Worm (Caenorhabditis elegans) whole organism, young adult: Measurements from ENCODE around the gene Y51H4A.22.
A peak's percentile ranks its signal among the peaks of the same experiment; 100 is the strongest.

Experiments used
- D2030.7 ChIP-seq: fragments of 200-800 bp; sonication (Bioruptor generic); IDR thresholded peaks from 2 replicates; pipeline ENCODE4 v1.3.6; 2022; ENCODE audit warnings: missing genetic modification reagents, missing genetic modification characterization, missing compliant biosample characterization
- F10E7.11 ChIP-seq: sonication (generic microtip); optimal IDR thresholded peaks from 2 replicates; lab custom pipeline; 2017; ENCODE audit warnings: mild to moderate bottlenecking, missing genetic modification characterization, moderate library complexity, missing compliant biosample characterization
- F23B12.7 ChIP-seq: sonication (generic microtip); optimal IDR thresholded peaks from 2 replicates; lab custom pipeline; 2017; ENCODE audit warnings: missing genetic modification characterization, mild to moderate bottlenecking, missing compliant biosample characterization, antibody characterized with exemption, moderate library complexity; ENCODE audit not compliant: insufficient read depth
- F37B4.10 ChIP-seq: fragments of 200-800 bp; sonication (Bioruptor generic); IDR thresholded peaks from 2 replicates; pipeline ENCODE4 v1.3.6; 2022; ENCODE audit warnings: missing genetic modification characterization, missing compliant biosample characterization
- F52B5.7 ChIP-seq: sonication (generic microtip); optimal IDR thresholded peaks from 2 replicates; lab custom pipeline; 2016; ENCODE audit warnings: mild to moderate bottlenecking, missing genetic modification characterization, missing compliant biosample characterization
- F57C9.4 ChIP-seq: sonication (generic microtip); optimal IDR thresholded peaks from 2 replicates; lab custom pipeline; 2017; ENCODE audit warnings: mild to moderate bottlenecking, missing genetic modification characterization, missing compliant biosample characterization
- Y56A3A.18 ChIP-seq: fragments of 200-800 bp; sonication (Bioruptor generic); IDR thresholded peaks from 2 replicates; pipeline ENCODE4 v1.3.6; 2022; ENCODE audit warnings: missing genetic modification reagents, missing genetic modification characterization, missing compliant biosample characterization
- ZK185.1 ChIP-seq: sonication (generic microtip); optimal IDR thresholded peaks from 2 replicates; lab custom pipeline; 2016; ENCODE audit warnings: mild to moderate bottlenecking, missing genetic modification characterization, missing compliant biosample characterization; ENCODE audit not compliant: poor library complexity, severe bottlenecking
- aptf-2 ChIP-seq: fragments of 200-800 bp; sonication (Bioruptor generic); conservative IDR thresholded peaks from 2 replicates; pipeline ENCODE4 v1.3.6; 2022; ENCODE audit warnings: missing genetic modification reagents, missing genetic modification characterization, missing compliant biosample characterization
- atf-7 ChIP-seq: sonication (generic microtip); optimal IDR thresholded peaks from 2 replicates; lab custom pipeline; 2017; ENCODE audit warnings: mild to moderate bottlenecking, missing genetic modification characterization, missing compliant biosample characterization
- attf-6 ChIP-seq: fragments of 200-800 bp; sonication (Bioruptor generic); IDR thresholded peaks from 2 replicates; pipeline ENCODE4 v1.3.6; 2022; ENCODE audit warnings: missing genetic modification reagents, missing genetic modification characterization, missing compliant biosample characterization
- bed-1 ChIP-seq: fragments of 200-800 bp; sonication (Bioruptor generic); IDR thresholded peaks from 2 replicates; pipeline ENCODE4 v1.3.6; 2022; ENCODE audit warnings: missing genetic modification reagents, missing genetic modification characterization, missing compliant biosample characterization
- bed-2 ChIP-seq: fragments of 200-800 bp; sonication (Bioruptor generic); IDR thresholded peaks from 2 replicates; pipeline ENCODE4 v1.3.6; 2022; ENCODE audit warnings: missing genetic modification reagents, missing genetic modification characterization, missing compliant biosample characterization
- cebp-1 ChIP-seq, 2 experiments: fragments of 200-800 bp in 1 of 2; sonication (Bioruptor generic) in 1 of 2; sonication (generic microtip) in 1 of 2; IDR thresholded peaks in 1 of 2; optimal IDR thresholded peaks in 1 of 2; 2 replicates each; pipeline versions ENCODE4 v1.3.6 to Lab custom; 2017 to 2022; ENCODE audit warnings: missing compliant biosample characterization in 2 of 2, missing genetic modification characterization in 2 of 2, mild to moderate bottlenecking in 1 of 2, missing genetic modification reagents in 1 of 2, moderate library complexity in 1 of 2
- ceh-100 ChIP-seq: fragments of 200-800 bp; sonication (Bioruptor generic); IDR thresholded peaks from 2 replicates; pipeline ENCODE4 v1.3.6; 2022; ENCODE audit warnings: missing genetic modification reagents, missing genetic modification characterization, missing compliant biosample characterization
- ceh-58 ChIP-seq: fragments of 200-800 bp; sonication (Bioruptor generic); IDR thresholded peaks from 2 replicates; pipeline ENCODE4 v1.3.6; 2022; ENCODE audit warnings: missing genetic modification characterization, missing compliant biosample characterization
- ceh-91 ChIP-seq: fragments of 200-800 bp; sonication (Bioruptor generic); IDR thresholded peaks from 2 replicates; pipeline ENCODE4 v1.3.6; 2022; ENCODE audit warnings: missing genetic modification reagents, missing genetic modification characterization, missing compliant biosample characterization
- chd-7 ChIP-seq: sonication (generic microtip); optimal IDR thresholded peaks from 2 replicates; lab custom pipeline; 2016; ENCODE audit warnings: mild to moderate bottlenecking, missing genetic modification characterization, moderate library complexity, missing compliant biosample characterization
- dpff-1 ChIP-seq: sonication (generic microtip); optimal IDR thresholded peaks from 2 replicates; lab custom pipeline; 2017; ENCODE audit warnings: mild to moderate bottlenecking, missing genetic modification characterization, missing compliant biosample characterization
- dpl-1 ChIP-seq: fragments of 150-350 bp; optimal IDR thresholded peaks from 2 replicates; lab custom pipeline; 2014; ENCODE audit warnings: missing biosample characterization, missing genetic modification reagents, missing genetic modification characterization
- ekl-4 ChIP-seq: fragments of 200-800 bp; sonication (Bioruptor generic); IDR thresholded peaks from 2 replicates; pipeline ENCODE4 v1.3.6; 2022; ENCODE audit warnings: missing genetic modification reagents, missing genetic modification characterization, missing compliant biosample characterization
- lir-1 ChIP-seq: fragments of 200-800 bp; sonication (Bioruptor generic); conservative IDR thresholded peaks from 2 replicates; pipeline ENCODE4 v1.3.6; 2022; ENCODE audit warnings: missing genetic modification reagents, missing genetic modification characterization, missing compliant biosample characterization
- nhr-120 ChIP-seq: fragments of 200-800 bp; sonication (Bioruptor generic); IDR thresholded peaks from 2 replicates; pipeline ENCODE4 v1.3.6; 2022; ENCODE audit warnings: missing genetic modification characterization, missing compliant biosample characterization
- nhr-27 ChIP-seq: fragments of 200-800 bp; sonication (Bioruptor generic); optimal IDR thresholded peaks from 2 replicates; lab custom pipeline; 2018; ENCODE audit warnings: mild to moderate bottlenecking, missing genetic modification characterization, moderate library complexity, missing compliant biosample characterization
- nhr-90 ChIP-seq: sonication (generic microtip); optimal IDR thresholded peaks from 2 replicates; lab custom pipeline; 2016; ENCODE audit warnings: missing genotype, mild to moderate bottlenecking, missing genetic modification characterization, missing compliant biosample characterization
- rec-8 ChIP-seq, 2 experiments: sonication (generic microtip); optimal IDR thresholded peaks; 2 replicates each; lab custom pipeline; 2016; ENCODE audit warnings: mild to moderate bottlenecking in 2 of 2, missing genetic modification characterization in 2 of 2, missing genetic modification reagents in 2 of 2, missing genotype in 2 of 2, missing biosample characterization in 1 of 2, missing compliant biosample characterization in 1 of 2, moderate library complexity in 1 of 2
- repo-1 ChIP-seq: sonication (generic microtip); optimal IDR thresholded peaks from 2 replicates; lab custom pipeline; 2017; ENCODE audit warnings: mild to moderate bottlenecking, missing genetic modification characterization, missing compliant biosample characterization
- snpc-4 ChIP-seq, 5 experiments: fragments of 150-350 bp in 1 of 5; sonication (generic microtip) in 4 of 5; optimal IDR thresholded peaks; 2 replicates each; lab custom pipeline; 2014 to 2018; ENCODE audit warnings: missing genetic modification characterization in 5 of 5, missing biosample characterization in 3 of 5, antibody characterized with exemption in 2 of 5, mild to moderate bottlenecking in 2 of 5, missing compliant biosample characterization in 2 of 5, missing genotype in 2 of 5, moderate library complexity in 2 of 5, missing genetic modification reagents in 1 of 5
- tbx-9 ChIP-seq: sonication (generic microtip); optimal IDR thresholded peaks from 2 replicates; lab custom pipeline; 2016; ENCODE audit warnings: borderline replicate concordance, missing genetic modification characterization, inconsistent platforms, missing compliant biosample characterization
- unc-130 ChIP-seq: sonication (generic microtip); optimal IDR thresholded peaks from 2 replicates; lab custom pipeline; 2016; ENCODE audit warnings: missing genetic modification reagents, missing genetic modification characterization, missing compliant biosample characterization
- zim-3 ChIP-seq: sonication (generic microtip); optimal IDR thresholded peaks from 2 replicates; lab custom pipeline; 2017; ENCODE audit warnings: mild to moderate bottlenecking, missing genetic modification characterization, moderate library complexity, missing compliant biosample characterization
- ztf-28 ChIP-seq: fragments of 200-800 bp; sonication (Bioruptor generic); IDR thresholded peaks from 2 replicates; pipeline ENCODE4 v1.3.6; 2022; ENCODE audit warnings: missing genetic modification reagents, missing genetic modification characterization, missing compliant biosample characterization

Y51H4A.22 gene

ce11 chrIV:16684224-16684623 is 36.3 kb upstream of the Y51H4A.22 start (continued):
- TF ChIP-seq F57C9.4 (no peak), ztf-28 (GFP tag; lab: Robert Waterston, UW) (0 out of 2 replicates have a peak, but pooled peaks have one; percentile 54), F10E7.11 (tag; lab: Kevin White, UChicago) (no peak), F23B12.7 (tag; lab: Kevin White, UChicago) (peak; percentile 66), cebp-1 (GFP tag; IDR thresholded peaks at IDR 0.05; lab: Robert Waterston, UW) (no peak), cebp-1 (tag; optimal IDR thresholded peaks at IDR 0.05; lab: Kevin White, UChicago) (no peak), ceh-58 (GFP tag; lab: Robert Waterston, UW) (no peak), ceh-91 (GFP tag; lab: Robert Waterston, UW) (no peak), repo-1 (tag; lab: Kevin White, UChicago) (no peak), chd-7 (tag; lab: Kevin White, UChicago) (no peak), dpl-1 (GFP tag; lab: Kevin White, UChicago) (no peak), ceh-100 (GFP tag; lab: Robert Waterston, UW) (no peak), D2030.7 (peak; percentile 46; the same call in 1 of the 2 replicates), rec-8 (tag; optimal IDR thresholded peaks at IDR 0.05; lab: Kevin White, UChicago) (no peak), unc-130 (no peak)

- TF ChIP-seq F52B5.7 (tag; lab: Kevin White, UChicago) (no peak), atf-7 (tag; lab: Kevin White, UChicago) (no peak), zim-3 (tag; lab: Kevin White, UChicago) (no peak), lir-1 (GFP tag; lab: Robert Waterston, UW) (no peak), dpff-1 (tag; lab: Kevin White, UChicago) (no peak), ekl-4 (GFP tag; lab: Robert Waterston, UW) (no peak), tbx-9 (tag; lab: Kevin White, UChicago) (no peak), bed-2 (GFP tag; lab: Robert Waterston, UW) (no peak), bed-1 (GFP tag; lab: Robert Waterston, UW) (no peak), nhr-27 (tag; lab: Kevin White, UChicago) (no peak), F57C9.4 (no peak)
- TF ChIP-seq, all 124 proteins: peak for 0
Observed at ce11 chrIV:16694567-16694966, 25.9 kb upstream of the Y51H4A.22 start, which contains the start of gene Y51H4A.941. Gene Y51H4A.941 (minus strand): TSS chrIV:16694667.

ce11 chrIV:16696422-16696821 is 24.1 kb upstream of the Y51H4A.22 start:
- TF ChIP-seq nhr-120 (GFP tag; lab: Robert Waterston, UW) (no peak), snpc-4 (GFP tag; optimal IDR thresholded peaks at IDR 0.05; lab: Kevin White, UChicago) (no peak), snpc-4 (tag; optimal IDR thresholded peaks at IDR 0.05; lab: Kevin White, UChicago) (peak in 2 of 4 experiments; percentile 49 to 58), attf-6 (GFP tag; lab: Robert Waterston, UW) (peak; percentile 66)

- TF ChIP-seq snpc-4 (GFP tag; optimal IDR thresholded peaks at IDR 0.05; lab: Kevin White, UChicago) (no peak), snpc-4 (tag; optimal IDR thresholded peaks at IDR 0.05; lab: Kevin White, UChicago) (peak in 3 of 4 experiments; percentile 26 to 58 (median 33)), attf-6 (GFP tag; lab: Robert Waterston, UW) (peak; percentile 54; the same call in 1 of the 2 replicates), ZK185.1 (tag; lab: Kevin White, UChicago) (no peak)
Observed at ce11 chrIV:16706950-16707349, 13.6 kb upstream of the Y51H4A.22 start.

- TF ChIP-seq F37B4.10 (GFP tag; lab: Robert Waterston, UW) (no peak), Y56A3A.18 (GFP tag; lab: Robert Waterston, UW) (no peak), nhr-90 (tag; lab: Kevin White, UChicago) (no peak), aptf-2 (GFP tag; lab: Robert Waterston, UW) (no peak), snpc-4 (GFP tag; optimal IDR thresholded peaks at IDR 0.05; lab: Kevin White, UChicago) (no peak), snpc-4 (tag; optimal IDR thresholded peaks at IDR 0.05; lab: Kevin White, UChicago) (peak in 3 of 4 experiments; percentile 58 to 77 (median 60)), attf-6 (GFP tag; lab: Robert Waterston, UW) (0 out of 2 replicates have a peak, but pooled peaks have one; percentile 20)
Observed at ce11 chrIV:16709713-16710112, 10.8 kb upstream of the Y51H4A.22 start.
